Worm (Caenorhabditis elegans) whole organism, early embryonic: Measurements from ENCODE around the gene cut-3.

Experiments
- B0310.2 ChIP-seq: sonication (generic microtip); optimal IDR thresholded peaks from 2 replicates; lab custom pipeline; 2016; ENCODE audit warnings: mild to moderate bottlenecking, missing genetic modification characterization, missing compliant biosample characterization
- F13C5.2 ChIP-seq: sonication (generic microtip); optimal IDR thresholded peaks from 2 replicates; lab custom pipeline; 2017; ENCODE audit warnings: mild to moderate bottlenecking, missing genetic modification characterization, inconsistent platforms, missing compliant biosample characterization
- aly-1 ChIP-seq: sonication (generic microtip); optimal IDR thresholded peaks from 2 replicates; lab custom pipeline; 2016; ENCODE audit warnings: missing genetic modification characterization, missing compliant biosample characterization
- ama-1 ChIP-seq: fragments of 150-350 bp; optimal IDR thresholded peaks from 2 replicates; lab custom pipeline; 2014
- ceh-13 ChIP-seq: fragments of 200-800 bp; sonication (Bioruptor generic); optimal IDR thresholded peaks from 2 replicates; lab custom pipeline; 2018; ENCODE audit warnings: mild to moderate bottlenecking, missing genetic modification characterization, missing compliant biosample characterization
- ceh-36 ChIP-seq: sonication (generic microtip); optimal IDR thresholded peaks from 2 replicates; lab custom pipeline; 2016; ENCODE audit warnings: missing genetic modification characterization, inconsistent platforms, missing compliant biosample characterization
- ets-7 ChIP-seq: sonication (generic microtip); optimal IDR thresholded peaks from 2 replicates; lab custom pipeline; 2016; ENCODE audit warnings: missing genotype, missing genetic modification characterization, missing compliant biosample characterization
- flt-1 ChIP-seq: fragments of 200-800 bp; sonication (Bioruptor generic); IDR thresholded peaks from 2 replicates; pipeline ENCODE4 v1.3.6; 2022; ENCODE audit warnings: missing genetic modification characterization, missing compliant biosample characterization
- hmbx-1 ChIP-seq: sonication (generic microtip); optimal IDR thresholded peaks from 2 replicates; lab custom pipeline; 2016; ENCODE audit warnings: mild to moderate bottlenecking, missing genetic modification characterization, missing compliant biosample characterization
- hmg-4 ChIP-seq: fragments of 200-800 bp; sonication (Bioruptor generic); optimal IDR thresholded peaks from 2 replicates; lab custom pipeline; 2018; ENCODE audit warnings: mild to moderate bottlenecking, missing genetic modification characterization, missing compliant biosample characterization
- hnd-1 ChIP-seq: sonication (generic microtip); optimal IDR thresholded peaks from 2 replicates; lab custom pipeline; 2016; ENCODE audit warnings: missing genetic modification characterization, missing compliant biosample characterization
- pes-1 ChIP-seq: fragments of 200-800 bp; sonication (Bioruptor generic); IDR thresholded peaks from 2 replicates; pipeline ENCODE4 v1.3.6; 2022; ENCODE audit warnings: missing genetic modification reagents, missing genetic modification characterization, missing compliant biosample characterization
- scrt-1 ChIP-seq: fragments of 200-800 bp; sonication (Bioruptor generic); IDR thresholded peaks from 2 replicates; pipeline ENCODE4 v1.3.6; 2022; ENCODE audit warnings: missing genetic modification characterization, missing compliant biosample characterization
- sea-1 ChIP-seq: fragments of 200-800 bp; sonication (Bioruptor generic); conservative IDR thresholded peaks from 2 replicates; pipeline ENCODE4 v1.3.6; 2022; ENCODE audit warnings: missing genetic modification characterization, missing compliant biosample characterization
- tbx-11 ChIP-seq: fragments of 200-800 bp; sonication (Bioruptor generic); IDR thresholded peaks from 2 replicates; pipeline ENCODE4 v1.3.6; 2022; ENCODE audit warnings: missing genetic modification characterization, missing compliant biosample characterization
- tbx-37 ChIP-seq: fragments of 200-800 bp; sonication (Bioruptor generic); conservative IDR thresholded peaks from 2 replicates; pipeline ENCODE4 v1.3.6; 2022; ENCODE audit warnings: missing genetic modification reagents, missing genetic modification characterization, missing compliant biosample characterization
- tra-4 ChIP-seq: sonication (generic microtip); optimal IDR thresholded peaks from 2 replicates; lab custom pipeline; 2017; ENCODE audit warnings: missing genetic modification characterization, missing compliant biosample characterization

cut-3 gene

ce11 chrII:8472916-8473315 is 26.3 kb upstream of the cut-3 start:
- no peak for TF ChIP-seq ets-7 (tag; lab: Kevin White, UChicago)

ce11 chrII:8471139-8471538 is 24.5 kb upstream of the cut-3 start, which contains the start of gene M05D6.8:
TSS of gene M05D6.8 (minus strand) at chrII:8471239.
- TF ChIP-seq hmg-4 (GFP tag; lab: Kevin White, UChicago) (no peak), tra-4 (tag; lab: Kevin White, UChicago) (no peak), ama-1 (no peak), aly-1 (tag; lab: Kevin White, UChicago) (no peak), ceh-36 (tag; lab: Kevin White, UChicago) (no peak), sea-1 (GFP tag; lab: Robert Waterston, UW) (no peak), scrt-1 (no peak), F13C5.2 (no peak), ceh-13 (GFP tag; lab: Kevin White, UChicago) (no peak), tbx-37 (no peak)

- TF ChIP-seq ets-7 (tag; lab: Kevin White, UChicago) (no peak), hnd-1 (tag; lab: Kevin White, UChicago) (no peak), ceh-36 (tag; lab: Kevin White, UChicago) (no peak), tra-4 (tag; lab: Kevin White, UChicago) (no peak), ceh-13 (GFP tag; lab: Kevin White, UChicago) (no peak), hmg-4 (GFP tag; lab: Kevin White, UChicago) (no peak), aly-1 (tag; lab: Kevin White, UChicago) (no peak), tbx-11 (GFP tag; lab: Robert Waterston, UW) (no peak), pes-1 (GFP tag; lab: Robert Waterston, UW) (no peak), tbx-37 (no peak), scrt-1 (no peak), B0310.2 (tag; lab: Kevin White, UChicago) (no peak), ama-1 (no peak), sea-1 (GFP tag; lab: Robert Waterston, UW) (no peak)
Observed at ce11 chrII:8467809-8468208, 21.2 kb upstream of the cut-3 start, which contains the start of gene M05D6.2. TSS of gene M05D6.2 (plus strand) at chrII:8468109.

- TF ChIP-seq hnd-1 (tag; lab: Kevin White, UChicago) (no peak), B0310.2 (tag; lab: Kevin White, UChicago) (no peak), F13C5.2 (no peak)
Observed at ce11 chrII:8466874-8467273, 20.2 kb upstream of the cut-3 start, which contains the start of gene F22B5.10. TSS of gene F22B5.10 (plus strand) at chrII:8467174.

- TF ChIP-seq B0310.2 (tag; lab: Kevin White, UChicago) (no peak), F13C5.2 (no peak), ceh-36 (tag; lab: Kevin White, UChicago) (peak; percentile 45)
Observed at ce11 chrII:8464448-8464898, 17.8 kb upstream of the cut-3 start, which contains the start of gene fars-3. TSS of gene fars-3 (plus strand) at chrII:8464848.

- TF ChIP-seq flt-1 (GFP tag; lab: Robert Waterston, UW): no peak
- TF ChIP-seq hmg-4 (GFP tag; lab: Kevin White, UChicago): no peak
- TF ChIP-seq ets-7 (tag; lab: Kevin White, UChicago): no peak
- no peak for TF ChIP-seq ceh-13 (GFP tag; lab: Kevin White, UChicago)
- TF ChIP-seq ceh-36 (tag; lab: Kevin White, UChicago): no peak
- TF ChIP-seq tbx-11 (GFP tag; lab: Robert Waterston, UW): no peak
- TF ChIP-seq aly-1 (tag; lab: Kevin White, UChicago): no peak
- TF ChIP-seq sea-1 (GFP tag; lab: Robert Waterston, UW): no peak
- TF ChIP-seq ama-1: no peak
- no peak for TF ChIP-seq hnd-1 (tag; lab: Kevin White, UChicago)
- TF ChIP-seq scrt-1: no peak
- TF ChIP-seq tbx-37: no peak
- TF ChIP-seq B0310.2 (tag; lab: Kevin White, UChicago): no peak
- no peak for TF ChIP-seq tra-4 (tag; lab: Kevin White, UChicago)
- no peak for TF ChIP-seq pes-1 (GFP tag; lab: Robert Waterston, UW)
- no peak for TF ChIP-seq F13C5.2
- no peak for TF ChIP-seq hmbx-1 (tag; lab: Kevin White, UChicago)
Observed at ce11 chrII:8457438-8457837, 10.8 kb upstream of the cut-3 start, which contains the start of gene zyg-9. TSS of gene zyg-9 (plus strand) at chrII:8457818.

- no peak for TF ChIP-seq ceh-36 (tag; lab: Kevin White, UChicago)
- TF ChIP-seq sea-1 (GFP tag; lab: Robert Waterston, UW): no peak
- no peak for TF ChIP-seq flt-1 (GFP tag; lab: Robert Waterston, UW)
- TF ChIP-seq ceh-13 (GFP tag; lab: Kevin White, UChicago): no peak
- TF ChIP-seq tbx-37: no peak
- TF ChIP-seq pes-1 (GFP tag; lab: Robert Waterston, UW): no peak
- no peak for TF ChIP-seq ama-1
- no peak for TF ChIP-seq tra-4 (tag; lab: Kevin White, UChicago)
- no peak for TF ChIP-seq hnd-1 (tag; lab: Kevin White, UChicago)
- no peak for TF ChIP-seq aly-1 (tag; lab: Kevin White, UChicago)
- no peak for TF ChIP-seq F13C5.2
Observed at ce11 chrII:8456681-8457389, 10.2 kb upstream of the cut-3 start.

- no peak for TF ChIP-seq hmg-4 (GFP tag; lab: Kevin White, UChicago)
- TF ChIP-seq scrt-1: no peak
- TF ChIP-seq ets-7 (tag; lab: Kevin White, UChicago): no peak
- no peak for TF ChIP-seq hmbx-1 (tag; lab: Kevin White, UChicago)
Observed at ce11 chrII:8456094-8456493, 9.5 kb upstream of the cut-3 start, which contains the start of gene F22B5.6. TSS of gene F22B5.6 (minus strand) at chrII:8456194.
